Worm (Caenorhabditis elegans): Measurements from ENCODE around the gene F22E5.20.

Gene F22E5.20

DNA sequence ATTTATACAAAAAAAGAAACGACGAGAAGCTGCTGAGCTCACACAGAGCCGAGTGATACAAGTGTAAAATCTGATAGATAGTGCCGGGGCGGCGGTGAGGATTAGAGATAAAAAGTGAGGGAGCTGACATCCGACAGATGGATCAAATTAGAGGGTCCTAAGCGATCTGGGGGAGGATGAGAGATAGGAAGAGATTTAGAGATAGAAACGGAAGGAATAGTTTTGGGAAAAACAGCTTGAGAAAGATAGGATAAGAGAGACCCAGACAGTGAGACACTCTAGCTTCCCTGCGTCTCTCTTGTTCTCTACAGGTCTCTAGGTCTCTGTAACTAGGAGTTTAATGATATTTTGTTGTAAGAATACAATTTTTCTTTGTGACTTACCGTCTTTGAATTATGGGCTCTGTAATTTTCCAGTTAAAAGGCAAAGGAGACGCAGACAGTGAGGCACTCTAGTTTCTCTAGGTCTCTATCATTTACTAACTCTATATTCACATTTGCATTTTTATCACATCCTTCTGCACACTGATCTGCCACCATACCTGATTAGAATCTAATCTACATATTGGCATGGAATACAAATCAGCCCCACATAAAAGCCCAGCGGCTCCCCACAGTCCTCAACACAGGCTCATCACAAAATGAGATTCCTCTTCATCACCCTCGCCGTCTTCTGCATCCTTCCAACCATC, 13.7 kb upstream of the F22E5.20 start, which contains the start of the genes sup-9 and nspf-1 (continued):
- TF ChIP-seq Y116A8C.19 (tag; optimal IDR thresholded peaks at IDR 0.05; ENCODE audit: borderline replicate concordance) (no peak), unc-30 (tag; optimal IDR thresholded peaks at IDR 0.05) (no peak), nhr-28 (tag; optimal IDR thresholded peaks at IDR 0.05) (no peak), snu-23 (GFP tag; optimal IDR thresholded peaks at IDR 0.05) (peak; percentile 45), dpl-1 (GFP tag; optimal IDR thresholded peaks at IDR 0.05) (no peak), ces-1 (GFP tag; optimal IDR thresholded peaks at IDR 0.05) (no peak), lin-14 (GFP tag; optimal IDR thresholded peaks at IDR 0.05) (peak; percentile 81), nhr-19 (GFP tag; conservative IDR thresholded peaks at IDR 0.05) (peak; percentile 43), swsn-7 (tag; optimal IDR thresholded peaks at IDR 0.05) (peak; percentile 32), nhr-11 (tag; optimal IDR thresholded peaks at IDR 0.05) (no peak), grh-1 (GFP tag; IDR thresholded peaks at IDR 0.05) (no peak), mef-2 (tag; optimal IDR thresholded peaks at IDR 0.05) (no peak), efl-1 (optimal IDR thresholded peaks at IDR 0.05) (peak; percentile 50 to 51), efl-1 (GFP tag; optimal IDR thresholded peaks at IDR 0.05 in 1 of 2) (no peak), hlh-4 (tag; optimal IDR thresholded peaks at IDR 0.05) (no peak), sptf-1 (tag; optimal IDR thresholded peaks at IDR 0.05) (no peak), zip-4 (GFP tag; optimal IDR thresholded peaks at IDR 0.05) (no peak), aha-1 (tag; optimal IDR thresholded peaks at IDR 0.05) (no peak), alr-1 (tag; optimal IDR thresholded peaks at IDR 0.05; ENCODE audit: borderline replicate concordance) (no peak), nhr-237 (tag; optimal IDR thresholded peaks at IDR 0.05) (no peak), tbx-2 (tag; optimal IDR thresholded peaks at IDR 0.05) (no peak)

DNA sequence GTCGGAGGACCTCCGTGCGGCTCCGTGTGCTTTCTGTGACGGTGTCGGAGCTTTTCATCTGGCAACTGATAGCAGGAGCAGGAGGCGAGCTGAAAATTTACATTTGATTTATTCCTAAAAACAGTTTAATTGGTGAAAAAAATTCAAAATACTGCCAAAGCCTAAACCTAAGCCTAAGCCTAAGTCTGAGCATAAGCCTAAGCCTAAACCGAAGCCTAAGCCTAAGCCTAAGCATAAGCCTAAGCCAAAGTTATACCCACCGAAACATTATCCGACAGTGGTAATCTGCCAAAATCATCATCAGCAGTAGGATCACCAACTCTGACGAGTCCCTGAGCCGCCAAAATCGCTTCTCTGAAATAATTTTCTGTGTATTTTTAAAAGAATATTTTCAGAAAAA, 11.3 kb upstream of the F22E5.20 start:
- TF ChIP-seq nhr-28 (tag; optimal IDR thresholded peaks at IDR 0.05) = no peak
- no peak for TF ChIP-seq ceh-82 (tag; optimal IDR thresholded peaks at IDR 0.05)
- TF ChIP-seq zag-1 (tag; optimal IDR thresholded peaks at IDR 0.05) = no peak

DNA sequence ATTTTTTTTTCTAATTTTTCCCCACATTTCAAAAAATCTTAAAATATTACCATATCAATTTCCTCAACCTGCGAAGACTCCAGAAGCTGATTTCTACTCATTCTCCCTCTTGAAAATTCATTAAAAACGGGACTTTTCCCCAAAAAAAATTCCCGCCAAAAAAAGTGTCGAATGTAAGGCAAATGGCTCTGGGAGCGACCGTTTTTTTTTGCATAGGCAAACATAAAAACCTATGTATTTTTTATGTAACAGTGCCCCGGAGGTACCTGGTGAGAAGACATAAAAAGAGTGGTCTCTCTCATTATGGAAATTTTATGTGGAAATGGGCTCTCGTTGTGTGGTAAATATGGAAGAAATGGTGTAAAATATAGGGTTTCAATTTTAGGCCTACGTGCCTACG, 10.8 kb upstream of the F22E5.20 start, which contains the start of gene ceh-87:
TSS of gene ceh-87 (minus strand) at position 101 of the 400 bp plus-strand sequence.
- TF ChIP-seq vab-15 (tag; optimal IDR thresholded peaks at IDR 0.05) = no peak
- no peak for TF ChIP-seq fkh-4 (tag; optimal IDR thresholded peaks at IDR 0.05; ENCODE audit: borderline replicate concordance)
- no peak for TF ChIP-seq mep-1 (tag; optimal IDR thresholded peaks at IDR 0.05)
- TF ChIP-seq isw-1 (GFP tag; IDR thresholded peaks at IDR 0.05) = no peak
- no peak for TF ChIP-seq ztf-11 (tag; optimal IDR thresholded peaks at IDR 0.05)
- no peak for TF ChIP-seq C04F5.9 (tag; optimal IDR thresholded peaks at IDR 0.05)
- TF ChIP-seq unc-86 (tag; optimal IDR thresholded peaks at IDR 0.05) = no peak

DNA sequence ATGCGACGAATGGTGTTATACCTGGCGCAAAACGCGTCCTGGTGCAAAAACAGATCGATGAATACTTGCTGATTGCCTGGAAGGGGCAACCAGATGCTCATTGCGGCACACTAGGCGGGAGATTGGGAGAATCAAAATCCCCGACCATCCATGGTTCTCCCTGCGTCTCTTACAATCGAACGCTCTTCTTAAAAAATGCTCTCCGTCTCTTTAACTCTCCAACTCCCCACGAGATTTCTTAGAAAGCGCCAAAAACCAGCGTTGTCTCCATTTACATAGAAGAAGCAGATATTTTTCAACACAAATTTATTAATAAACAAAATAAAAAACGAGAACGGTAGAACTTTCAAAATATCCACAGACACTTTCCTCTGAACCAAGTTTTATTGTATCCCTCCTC, 7.7 kb upstream of the F22E5.20 start, which contains the start of gene F34D6.1:
TSS of gene F34D6.1 (minus strand) at position 101 of the 400 bp plus-strand sequence.
- no peak for TF ChIP-seq rnt-1 (tag; optimal IDR thresholded peaks at IDR 0.05)
- TF ChIP-seq hlh-17 (GFP tag; optimal IDR thresholded peaks at IDR 0.05; ENCODE audit: borderline replicate concordance) = no peak
- no peak for TF ChIP-seq C04F5.9 (tag; optimal IDR thresholded peaks at IDR 0.05)
- no peak for TF ChIP-seq elt-2 (tag; optimal IDR thresholded peaks at IDR 0.05)
- TF ChIP-seq nhr-12 (tag; optimal IDR thresholded peaks at IDR 0.05) = no peak
- TF ChIP-seq unc-62 (GFP tag; optimal IDR thresholded peaks at IDR 0.05) = no peak
- TF ChIP-seq alr-1 (tag; optimal IDR thresholded peaks at IDR 0.05; ENCODE audit: borderline replicate concordance) = no peak
- TF ChIP-seq ztf-4 (tag; optimal IDR thresholded peaks at IDR 0.05) = no peak
- no peak for TF ChIP-seq ces-1 (GFP tag; optimal IDR thresholded peaks at IDR 0.05)
- no peak for TF ChIP-seq egl-27 (tag; optimal IDR thresholded peaks at IDR 0.05)
- TF ChIP-seq grh-1 (GFP tag; IDR thresholded peaks at IDR 0.05) = no peak
- no peak for TF ChIP-seq nhr-11 (tag; optimal IDR thresholded peaks at IDR 0.05)
- no peak for TF ChIP-seq tbx-2 (tag; optimal IDR thresholded peaks at IDR 0.05)
- no peak for TF ChIP-seq nhr-76 (tag; optimal IDR thresholded peaks at IDR 0.05)
- TF ChIP-seq lin-39 (tag; optimal IDR thresholded peaks at IDR 0.05) = no peak
- TF ChIP-seq irx-1 (tag; optimal IDR thresholded peaks at IDR 0.05) = no peak
- no peak for TF ChIP-seq aly-2 (tag; optimal IDR thresholded peaks at IDR 0.05)
- TF ChIP-seq fkh-8 (tag; optimal IDR thresholded peaks at IDR 0.05) = no peak
- TF ChIP-seq isw-1 (GFP tag; IDR thresholded peaks at IDR 0.05) = no peak

Data from whole organism, L1 larva.